Fruit fly (Drosophila melanogaster): ENCODE measurements around the gene Cpsf5.

Gene Cpsf5

DNA sequence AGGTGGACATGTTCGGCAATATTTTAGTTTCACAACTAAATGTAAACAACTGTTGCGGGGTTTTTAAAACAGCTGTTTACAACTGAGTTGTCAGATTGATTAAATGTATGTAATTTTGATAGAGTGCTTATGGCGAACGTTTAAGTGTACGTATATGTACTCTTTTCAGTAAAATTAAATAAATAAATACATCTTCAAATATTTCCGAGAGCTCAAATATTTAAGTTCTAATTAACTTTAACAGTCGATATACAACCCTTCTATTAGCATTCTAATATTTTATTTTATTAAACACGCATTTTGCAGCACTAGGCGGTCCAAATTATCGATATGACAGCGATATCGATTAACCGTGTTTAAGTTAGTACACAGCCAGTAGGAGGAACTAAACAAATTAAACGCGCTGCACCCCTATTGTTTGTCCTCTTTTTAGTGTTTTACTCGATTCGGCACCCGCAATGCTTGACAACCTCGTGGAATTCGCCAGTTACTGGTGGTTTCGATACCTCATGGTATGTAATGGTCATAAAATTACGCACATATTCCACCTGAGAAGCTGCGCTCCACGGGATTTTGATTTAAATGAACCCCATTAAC is 40.8 kb downstream of the Cpsf5 start, which contains the start of the genes CG3448 and ghi (continued):
- TF ChIP-seq Hr4 (GFP tag; optimal IDR thresholded peaks at IDR 0.05) (peak; percentile 66), fd85E (GFP tag; optimal IDR thresholded peaks at IDR 0.05) (peak; percentile 22), Sox102F (GFP tag; optimal IDR thresholded peaks at IDR 0.05) (no peak), topi (GFP tag; optimal IDR thresholded peaks at IDR 0.05) (peak; percentile 55), Gug (GFP tag; IDR thresholded peaks at IDR 0.05) (peak; percentile 49; the same call in 1 of the 2 replicates), Hr38 (GFP tag; optimal IDR thresholded peaks at IDR 0.05) (no peak), CG8319 (GFP tag; optimal IDR thresholded peaks at IDR 0.05) (no peak), CG15336 (GFP tag; IDR thresholded peaks at IDR 0.05) (0 out of 2 replicates have a peak, but pooled peaks have one; percentile 25), Lpt (GFP tag; optimal IDR thresholded peaks at IDR 0.05) (peak; percentile 56), CG8119 (GFP tag; IDR thresholded peaks at IDR 0.05) (no peak), CG34406 (GFP tag; optimal IDR thresholded peaks at IDR 0.05) (peak; percentile 19), Ets96B (tag; optimal IDR thresholded peaks at IDR 0.05) (peak; percentile 56)

dm6 chr3L:9452422-9452821 is 41.6 kb downstream of the Cpsf5 start:
- TF ChIP-seq ss (GFP tag; optimal IDR thresholded peaks at IDR 0.05) (no peak), Sox14 (GFP tag; optimal IDR thresholded peaks at IDR 0.05) (no peak), CG8119 (GFP tag; IDR thresholded peaks at IDR 0.05) (no peak), CG8319 (GFP tag; optimal IDR thresholded peaks at IDR 0.05) (no peak), CG6792 (GFP tag; optimal IDR thresholded peaks at IDR 0.05) (no peak), Eip75B (GFP tag; optimal IDR thresholded peaks at IDR 0.05) (no peak), Smox (GFP tag; optimal IDR thresholded peaks at IDR 0.05) (no peak), Lpt (GFP tag; optimal IDR thresholded peaks at IDR 0.05) (no peak), Hr4 (GFP tag; optimal IDR thresholded peaks at IDR 0.05) (no peak), CG3919 (GFP tag; optimal IDR thresholded peaks at IDR 0.05) (no peak), salr (GFP tag; optimal IDR thresholded peaks at IDR 0.05) (no peak), Gug (GFP tag; IDR thresholded peaks at IDR 0.05) (no peak)

dm6 chr3L:9455819-9456388 is 45.1 kb downstream of the Cpsf5 start, which contains the start of the genes phol and CG3552:
Gene phol, minus strand, starts transcription at chr3L:9456281.
Gene CG3552, plus strand, starts transcription at chr3L:9456318.
- TF ChIP-seq CG6808 (GFP tag; optimal IDR thresholded peaks at IDR 0.05), result peak; percentile 18
- TF ChIP-seq Blimp-1 (GFP tag; optimal IDR thresholded peaks at IDR 0.05), result peak; percentile 10
- no peak for TF ChIP-seq fd59A (GFP tag; optimal IDR thresholded peaks at IDR 0.05)
- no peak for TF ChIP-seq CG8319 (GFP tag; optimal IDR thresholded peaks at IDR 0.05)
- TF ChIP-seq esn (GFP tag; optimal IDR thresholded peaks at IDR 0.05), result peak; percentile 27
- TF ChIP-seq CG3032 (tag; optimal IDR thresholded peaks at IDR 0.05), result no peak
- TF ChIP-seq acj6 (GFP tag; optimal IDR thresholded peaks at IDR 0.05), result no peak
- no peak for TF ChIP-seq CG7368 (GFP tag; optimal IDR thresholded peaks at IDR 0.05)
- TF ChIP-seq fkh (GFP tag; optimal IDR thresholded peaks at IDR 0.05), result peak; percentile 24
- TF ChIP-seq Sox14 (GFP tag; optimal IDR thresholded peaks at IDR 0.05), result peak; percentile 72
- peak; percentile 2 for TF ChIP-seq Hr39 (GFP tag; optimal IDR thresholded peaks at IDR 0.05)
- TF ChIP-seq CG31627 (GFP tag; optimal IDR thresholded peaks at IDR 0.05), result no peak
- peak; percentile 71 for TF ChIP-seq Eip78C (GFP tag)
- no peak for TF ChIP-seq Lpt (GFP tag; optimal IDR thresholded peaks at IDR 0.05)
- no peak for TF ChIP-seq CG3919 (GFP tag; optimal IDR thresholded peaks at IDR 0.05)
- TF ChIP-seq salr (GFP tag; optimal IDR thresholded peaks at IDR 0.05), result no peak
- TF ChIP-seq CG6163 (GFP tag; IDR thresholded peaks at IDR 0.05), result no peak
- peak in 1 of 2 experiments; percentile 27 for TF ChIP-seq ss (GFP tag; optimal IDR thresholded peaks at IDR 0.05)
- peak; percentile 8 for TF ChIP-seq Ets21C (GFP tag; optimal IDR thresholded peaks at IDR 0.05)

- TF ChIP-seq Met (GFP tag; optimal IDR thresholded peaks at IDR 0.05) (peak; percentile 1), Ets96B (tag; optimal IDR thresholded peaks at IDR 0.05) (no peak), Eip78C (GFP tag) (peak; percentile 20), CG6792 (GFP tag; optimal IDR thresholded peaks at IDR 0.05) (peak; percentile 18), CG6808 (GFP tag; optimal IDR thresholded peaks at IDR 0.05) (no peak)
These were observed 45.6 kb downstream of the Cpsf5 start for dm6 chr3L:9456389-9456788.
